Worm (Caenorhabditis elegans) whole organism, L1 larva: ENCODE results near the gene W03G11.3.

ENCODE experiments used
- C04F5.9 ChIP-seq: sonication (generic microtip); optimal IDR thresholded peaks from 2 replicates; lab custom pipeline; 2016; ENCODE audit warnings: missing genetic modification characterization, missing compliant biosample characterization
- C34B4.2 ChIP-seq: sonication (generic microtip); optimal IDR thresholded peaks from 2 replicates; lab custom pipeline; 2017; ENCODE audit warnings: mild to moderate bottlenecking, missing genetic modification characterization, missing compliant biosample characterization
- F16B12.6 ChIP-seq: fragments of 150-350 bp; optimal IDR thresholded peaks from 2 replicates; lab custom pipeline; 2014; ENCODE audit warnings: missing biosample characterization, missing genetic modification characterization
- aha-1 ChIP-seq: fragments of 150-350 bp; optimal IDR thresholded peaks from 2 replicates; lab custom pipeline; 2014; ENCODE audit warnings: missing biosample characterization, missing genetic modification characterization
- ama-1 ChIP-seq: fragments of 150-350 bp; optimal IDR thresholded peaks from 2 replicates; lab custom pipeline; 2014
- ceh-8 ChIP-seq: fragments of 200-800 bp; sonication (Bioruptor generic); optimal IDR thresholded peaks from 2 replicates; lab custom pipeline; 2018; ENCODE audit warnings: mild to moderate bottlenecking, missing genetic modification characterization, moderate library complexity, missing compliant biosample characterization
- ceh-88 ChIP-seq: fragments of 200-800 bp; sonication (Bioruptor generic); IDR thresholded peaks from 2 replicates; pipeline ENCODE4 v1.3.6; 2022; ENCODE audit warnings: missing genetic modification characterization, missing compliant biosample characterization
- ceh-90 ChIP-seq: sonication (generic microtip); optimal IDR thresholded peaks from 2 replicates; lab custom pipeline; 2016; ENCODE audit warnings: missing genetic modification characterization, missing compliant biosample characterization
- dsc-1 ChIP-seq: sonication (generic microtip); optimal IDR thresholded peaks from 2 replicates; lab custom pipeline; 2016; ENCODE audit warnings: mild to moderate bottlenecking, missing genetic modification characterization, missing compliant biosample characterization
- egl-27 ChIP-seq, 2 experiments: fragments of 150-350 bp in 1 of 2; sonication (generic microtip); optimal IDR thresholded peaks; 3 replicates each; lab custom pipeline; 2017 to 2018; ENCODE audit warnings: missing biosample characterization in 2 of 2, missing genetic modification characterization in 2 of 2, missing genetic modification reagents in 2 of 2
- elt-2 ChIP-seq: sonication (generic microtip); optimal IDR thresholded peaks from 2 replicates; lab custom pipeline; 2016; ENCODE audit warnings: missing genetic modification characterization, mild to moderate bottlenecking, inconsistent platforms, missing compliant biosample characterization, missing genetic modification reagents
- ets-5 ChIP-seq: fragments of 200-800 bp; sonication (Bioruptor generic); IDR thresholded peaks from 2 replicates; pipeline ENCODE4 v1.3.6; 2022; ENCODE audit warnings: missing genetic modification characterization, missing compliant biosample characterization
- fkh-10 ChIP-seq: sonication (generic microtip); optimal IDR thresholded peaks from 2 replicates; lab custom pipeline; 2017; ENCODE audit warnings: missing biosample characterization, missing genetic modification reagents, missing genetic modification characterization
- fos-1 ChIP-seq: fragments of 150-350 bp; optimal IDR thresholded peaks from 2 replicates; lab custom pipeline; 2014; ENCODE audit warnings: missing biosample characterization, missing genetic modification characterization
- grh-1 ChIP-seq: fragments of 200-800 bp; sonication (Bioruptor generic); IDR thresholded peaks from 2 replicates; pipeline ENCODE4 v1.3.6; 2022; ENCODE audit warnings: missing genetic modification reagents, missing genetic modification characterization, missing compliant biosample characterization
- hlh-4 ChIP-seq: sonication (generic microtip); optimal IDR thresholded peaks from 2 replicates; lab custom pipeline; 2016; ENCODE audit warnings: mild to moderate bottlenecking, missing genetic modification characterization, missing compliant biosample characterization
- irx-1 ChIP-seq: sonication (generic microtip); optimal IDR thresholded peaks from 2 replicates; lab custom pipeline; 2016; ENCODE audit warnings: missing genetic modification characterization, missing compliant biosample characterization
- lin-13 ChIP-seq: fragments of 150-350 bp; optimal IDR thresholded peaks from 2 replicates; lab custom pipeline; 2014; ENCODE audit warnings: missing biosample characterization, missing genetic modification reagents, missing genetic modification characterization
- lin-35 ChIP-seq, 2 experiments: fragments of 150-350 bp; optimal IDR thresholded peaks; 2 replicates each; lab custom pipeline; 2014; ENCODE audit warnings: missing biosample characterization in 2 of 2, missing genetic modification characterization in 2 of 2, missing genetic modification reagents in 2 of 2
- lsy-2 ChIP-seq, 2 experiments: fragments of 150-350 bp; optimal IDR thresholded peaks; 2 replicates each; lab custom pipeline; 2014; ENCODE audit warnings: missing biosample characterization in 2 of 2, missing genetic modification characterization in 2 of 2
- mab-9 ChIP-seq: fragments of 200-800 bp; sonication (Bioruptor generic); IDR thresholded peaks from 2 replicates; pipeline ENCODE4 v1.3.6; 2022; ENCODE audit warnings: missing genetic modification reagents, missing genetic modification characterization, missing compliant biosample characterization
- mef-2 ChIP-seq: fragments of 150-350 bp; optimal IDR thresholded peaks from 2 replicates; lab custom pipeline; 2014; ENCODE audit warnings: missing biosample characterization, missing genetic modification characterization
- mep-1 ChIP-seq: fragments of 150-350 bp; optimal IDR thresholded peaks from 2 replicates; lab custom pipeline; 2014; ENCODE audit warnings: missing biosample characterization, missing genetic modification characterization
- nhr-12 ChIP-seq: sonication (generic microtip); optimal IDR thresholded peaks from 2 replicates; lab custom pipeline; 2017; ENCODE audit warnings: missing biosample characterization, missing genetic modification characterization
- nhr-237 ChIP-seq: fragments of 150-350 bp; optimal IDR thresholded peaks from 2 replicates; lab custom pipeline; 2014; ENCODE audit warnings: missing biosample characterization, missing genetic modification characterization
- nhr-28 ChIP-seq: fragments of 150-350 bp; optimal IDR thresholded peaks from 2 replicates; lab custom pipeline; 2014; ENCODE audit warnings: missing biosample characterization, missing genetic modification characterization
- nhr-84 ChIP-seq: sonication (generic microtip); optimal IDR thresholded peaks from 2 replicates; lab custom pipeline; 2017; ENCODE audit warnings: missing biosample characterization, missing genetic modification characterization
- nhr-85 ChIP-seq: sonication (generic microtip); peaks from one replicate; lab custom pipeline; 2016; ENCODE audit warnings: missing genetic modification characterization, inconsistent platforms, missing compliant biosample characterization
- pag-3 ChIP-seq: sonication (generic microtip); optimal IDR thresholded peaks from 2 replicates; lab custom pipeline; 2017; ENCODE audit warnings: missing genetic modification characterization, mild to moderate bottlenecking, missing compliant biosample characterization, antibody characterized with exemption, borderline replicate concordance; ENCODE audit not compliant: insufficient read depth
- pax-3 ChIP-seq: fragments of 200-800 bp; sonication (Bioruptor generic); optimal IDR thresholded peaks from 2 replicates; lab custom pipeline; 2018; ENCODE audit warnings: mild to moderate bottlenecking, missing genetic modification characterization, moderate library complexity, missing compliant biosample characterization
- pqm-1 ChIP-seq: sonication (generic microtip); optimal IDR thresholded peaks from 3 replicates; lab custom pipeline; 2017; ENCODE audit warnings: missing biosample characterization, missing genetic modification characterization
- snu-23 ChIP-seq: sonication (generic microtip); optimal IDR thresholded peaks from 2 replicates; lab custom pipeline; 2016; ENCODE audit warnings: missing genetic modification characterization, missing compliant biosample characterization
- sup-37 ChIP-seq: fragments of 200-800 bp; sonication (Bioruptor generic); optimal IDR thresholded peaks from 2 replicates; lab custom pipeline; 2018; ENCODE audit warnings: mild to moderate bottlenecking, missing genetic modification characterization, missing compliant biosample characterization
- tlp-1 ChIP-seq: fragments of 150-350 bp; optimal IDR thresholded peaks from 2 replicates; lab custom pipeline; 2014; ENCODE audit warnings: missing biosample characterization, missing genetic modification characterization
- unc-62 ChIP-seq: fragments of 150-350 bp; optimal IDR thresholded peaks from 2 replicates; lab custom pipeline; 2014; ENCODE audit warnings: missing biosample characterization, missing genetic modification reagents, missing genetic modification characterization
- unc-98 ChIP-seq: fragments of 200-800 bp; sonication (Bioruptor generic); IDR thresholded peaks from 2 replicates; pipeline ENCODE4 v1.3.6; 2022; ENCODE audit warnings: missing genetic modification characterization, missing compliant biosample characterization
- ztf-4 ChIP-seq: fragments of 150-350 bp; optimal IDR thresholded peaks from 2 replicates; lab custom pipeline; 2014; ENCODE audit warnings: missing biosample characterization, missing genetic modification characterization

The W03G11.3 gene

DNA sequence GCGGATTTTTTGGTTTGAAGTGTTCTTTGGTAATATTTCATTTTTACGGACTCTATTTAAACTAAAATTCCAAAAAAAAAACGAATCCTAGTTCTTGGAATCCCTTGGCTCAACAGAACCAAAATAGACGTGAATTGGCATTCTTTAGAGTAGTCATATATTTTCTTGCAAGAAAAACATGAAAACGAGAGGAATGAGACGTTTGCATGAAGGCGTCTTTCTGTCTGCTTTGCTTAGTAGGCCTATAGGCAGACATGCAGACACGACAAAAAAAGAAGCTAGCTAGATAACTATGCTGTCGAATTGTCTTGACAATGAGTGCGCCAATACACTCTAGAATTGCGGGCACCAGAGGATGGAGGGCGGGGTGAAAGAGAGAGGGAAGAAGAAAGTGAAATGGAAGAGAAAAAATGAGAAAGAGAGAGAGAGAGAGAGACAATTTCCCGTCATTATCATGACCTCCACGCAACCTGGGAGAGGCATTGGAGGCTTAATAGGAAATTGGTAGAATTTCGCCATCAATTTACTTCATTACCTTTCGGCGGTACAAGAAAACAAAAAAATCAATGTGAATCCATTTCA, 22.9 kb downstream of the W03G11.3 start (continued):
- no peak for TF ChIP-seq nhr-84 (tag; lab: Kevin White, UChicago)
- no peak for TF ChIP-seq egl-27 (tag; optimal IDR thresholded peaks at IDR 0.05; lab: Kevin White, UChicago)
- no peak for TF ChIP-seq pag-3 (tag; lab: Kevin White, UChicago)
- peak; percentile 80 for TF ChIP-seq nhr-85 (tag; lab: Kevin White, UChicago)
- TF ChIP-seq pqm-1 (tag; lab: Kevin White, UChicago) = no peak
- TF ChIP-seq dsc-1 (tag; lab: Kevin White, UChicago) = peak; percentile 16
- no peak for TF ChIP-seq lin-35 (GFP tag; optimal IDR thresholded peaks at IDR 0.05; lab: Kevin White, UChicago)
- no peak for TF ChIP-seq hlh-4
- no peak for TF ChIP-seq nhr-12 (tag; lab: Kevin White, UChicago)
- no peak for TF ChIP-seq ztf-4 (tag; lab: Kevin White, UChicago)
- TF ChIP-seq ceh-90 = no peak
- TF ChIP-seq nhr-237 (tag; lab: Kevin White, UChicago) = no peak

DNA sequence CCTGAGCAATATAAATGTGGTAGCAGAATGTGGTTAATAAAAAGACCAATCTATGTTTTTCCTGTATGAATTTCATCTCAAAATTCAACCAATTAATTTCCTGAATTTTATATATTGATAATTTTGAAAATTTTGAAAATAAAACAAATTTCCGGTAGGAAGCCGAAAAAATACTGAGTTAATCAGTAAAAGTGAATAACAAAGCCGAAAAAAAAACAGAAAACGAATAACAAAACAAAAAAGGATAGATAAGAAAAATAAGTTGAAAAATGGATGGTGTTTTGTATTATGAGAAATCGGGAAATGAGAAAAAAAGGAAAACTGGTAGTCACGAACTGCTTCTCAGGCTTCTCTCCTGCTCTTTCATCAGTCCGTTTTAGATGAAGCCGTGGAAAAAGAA, 29.8 kb downstream of the W03G11.3 start, which contains the start of gene tmem-145:
Gene tmem-145 (minus strand): TSS at position 101 of the 400 bp plus-strand sequence.
- TF ChIP-seq snu-23 (GFP tag; lab: Kevin White, UChicago) (no peak), F16B12.6 (tag; lab: Kevin White, UChicago) (no peak), ets-5 (no peak), lin-13 (GFP tag; lab: Kevin White, UChicago) (no peak), C04F5.9 (tag; lab: Kevin White, UChicago) (no peak)
- TF ChIP-seq, all 84 proteins: peak for 0

DNA sequence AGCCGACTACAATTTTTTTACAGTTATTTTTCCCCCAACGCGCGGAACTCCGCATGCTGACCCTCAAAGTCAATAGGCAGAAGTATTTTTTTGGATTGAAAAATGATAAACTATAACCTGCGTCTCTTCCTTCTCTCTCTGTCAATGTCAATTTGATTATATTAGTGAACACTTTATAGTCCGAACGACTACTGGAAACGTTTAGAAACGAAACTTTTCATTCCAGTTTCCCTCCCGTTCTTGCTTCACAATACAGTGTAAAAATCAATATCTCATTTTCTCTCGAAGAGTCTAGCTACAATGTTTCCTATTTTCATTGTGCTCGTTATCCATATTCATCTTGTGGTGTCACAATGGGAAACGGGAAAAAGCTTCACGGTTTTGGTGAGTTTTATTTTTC, 35.4 kb downstream of the W03G11.3 start, which contains the start of gene lgc-24:
Gene lgc-24 (plus strand): TSS at position 301 of the 400 bp plus-strand sequence.
- TF ChIP-seq unc-62 (GFP tag; lab: Kevin White, UChicago) = no peak
- TF ChIP-seq lin-35 (GFP tag; optimal IDR thresholded peaks at IDR 0.05; lab: Kevin White, UChicago) = no peak
- TF ChIP-seq mef-2 (tag; lab: Kevin White, UChicago) = no peak
- no peak for TF ChIP-seq unc-98
- TF ChIP-seq ceh-88 = no peak
- no peak for TF ChIP-seq mep-1 (tag; lab: Kevin White, UChicago)
- TF ChIP-seq mab-9 (GFP tag; lab: Robert Waterston, UW) = no peak
- no peak for TF ChIP-seq C34B4.2
- no peak for TF ChIP-seq ceh-8 (GFP tag; lab: Kevin White, UChicago)
- TF ChIP-seq, all 84 proteins: peak for 0

DNA sequence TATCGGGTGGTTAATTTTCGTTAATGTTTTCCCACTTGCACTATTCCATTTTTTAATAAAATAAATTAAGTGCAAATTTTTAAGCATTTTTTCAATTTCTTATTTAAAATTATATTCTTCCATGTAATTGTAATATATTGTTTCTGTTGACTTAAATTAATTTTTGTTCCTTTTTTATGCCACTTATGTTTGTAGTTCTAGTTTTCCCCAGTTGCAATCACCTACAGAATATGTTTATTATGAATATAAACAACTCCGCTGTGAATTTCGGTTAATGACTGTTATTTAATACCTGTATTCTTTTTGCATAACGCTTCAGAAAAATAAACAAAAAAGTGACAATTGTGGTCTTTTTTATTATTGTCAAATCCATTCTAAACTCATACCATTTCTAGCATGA, 38.7 kb downstream of the W03G11.3 start, which contains the start of gene lgc-23:
Gene lgc-23 (plus strand): TSS at position 301 of the 400 bp plus-strand sequence.
- TF ChIP-seq sup-37 (GFP tag; lab: Kevin White, UChicago) = no peak
- no peak for TF ChIP-seq aha-1
- TF ChIP-seq irx-1 = no peak
- TF ChIP-seq tlp-1 (tag; lab: Kevin White, UChicago) = no peak
- no peak for TF ChIP-seq elt-2 (tag; lab: Kevin White, UChicago)
- TF ChIP-seq egl-27 (tag; optimal IDR thresholded peaks at IDR 0.05; lab: Kevin White, UChicago) = no peak
- no peak for TF ChIP-seq fkh-10
- TF ChIP-seq grh-1 (GFP tag; lab: Robert Waterston, UW) = no peak
- TF ChIP-seq mef-2 (tag; lab: Kevin White, UChicago) = no peak
- TF ChIP-seq lsy-2 (tag; optimal IDR thresholded peaks at IDR 0.05; lab: Kevin White, UChicago) = no peak
- no peak for TF ChIP-seq ama-1 (lab: Kevin White, UChicago)
- TF ChIP-seq nhr-28 (tag; lab: Kevin White, UChicago) = no peak
- no peak for TF ChIP-seq fos-1 (tag; lab: Kevin White, UChicago)
- no peak for TF ChIP-seq pax-3 (tag; lab: Kevin White, UChicago)
